Worm (Caenorhabditis elegans) whole organism, young adult: ENCODE results near the gene mrps-28.

ENCODE experiments used
- Y56A3A.18 ChIP-seq: fragments of 200-800 bp; sonication (Bioruptor generic); IDR thresholded peaks from 2 replicates; pipeline ENCODE4 v1.3.6; 2022; ENCODE audit warnings: missing genetic modification reagents, missing genetic modification characterization, missing compliant biosample characterization
- Y95B8A.8 ChIP-seq: fragments of 200-800 bp; sonication (Bioruptor generic); IDR thresholded peaks from 2 replicates; pipeline ENCODE4 v1.3.6; 2022; ENCODE audit warnings: missing genetic modification reagents, missing genetic modification characterization, missing compliant biosample characterization
- ZK185.1 ChIP-seq: sonication (generic microtip); optimal IDR thresholded peaks from 2 replicates; lab custom pipeline; 2016; ENCODE audit warnings: mild to moderate bottlenecking, missing genetic modification characterization, missing compliant biosample characterization; ENCODE audit not compliant: poor library complexity, severe bottlenecking
- ama-1 ChIP-seq, 3 experiments: fragments of 150-350 bp in 1 of 3; sonication (generic microtip) in 2 of 3; optimal IDR thresholded peaks; 2 replicates each; lab custom pipeline; 2014 to 2018; ENCODE audit warnings: missing biosample characterization in 2 of 3, missing genetic modification characterization in 2 of 3, missing genetic modification reagents in 2 of 3
- bed-2 ChIP-seq: fragments of 200-800 bp; sonication (Bioruptor generic); IDR thresholded peaks from 2 replicates; pipeline ENCODE4 v1.3.6; 2022; ENCODE audit warnings: missing genetic modification reagents, missing genetic modification characterization, missing compliant biosample characterization
- fkh-3 ChIP-seq: sonication (generic microtip); optimal IDR thresholded peaks from 2 replicates; lab custom pipeline; 2016; ENCODE audit warnings: mild to moderate bottlenecking, missing genetic modification characterization, missing compliant biosample characterization
- lir-1 ChIP-seq: fragments of 200-800 bp; sonication (Bioruptor generic); conservative IDR thresholded peaks from 2 replicates; pipeline ENCODE4 v1.3.6; 2022; ENCODE audit warnings: missing genetic modification reagents, missing genetic modification characterization, missing compliant biosample characterization
- mel-28 ChIP-seq: sonication (generic microtip); optimal IDR thresholded peaks from 2 replicates; lab custom pipeline; 2016; ENCODE audit warnings: borderline replicate concordance, mild to moderate bottlenecking, missing genetic modification characterization, missing compliant biosample characterization
- pha-4 ChIP-seq: fragments of 150-350 bp; sonication (generic microtip); optimal IDR thresholded peaks from 2 replicates; lab custom pipeline; 2014; ENCODE audit warnings: missing biosample characterization, missing genetic modification reagents, missing genetic modification characterization
- snpc-4 ChIP-seq, 5 experiments: fragments of 150-350 bp in 1 of 5; sonication (generic microtip) in 4 of 5; optimal IDR thresholded peaks; 2 replicates each; lab custom pipeline; 2014 to 2018; ENCODE audit warnings: missing genetic modification characterization in 5 of 5, missing biosample characterization in 3 of 5, antibody characterized with exemption in 2 of 5, mild to moderate bottlenecking in 2 of 5, missing compliant biosample characterization in 2 of 5, missing genotype in 2 of 5, moderate library complexity in 2 of 5, missing genetic modification reagents in 1 of 5
- unc-130 ChIP-seq: sonication (generic microtip); optimal IDR thresholded peaks from 2 replicates; lab custom pipeline; 2016; ENCODE audit warnings: missing genetic modification reagents, missing genetic modification characterization, missing compliant biosample characterization
- unc-62 ChIP-seq: fragments of 150-350 bp; optimal IDR thresholded peaks from 2 replicates; lab custom pipeline; 2014; ENCODE audit warnings: missing biosample characterization, missing genetic modification reagents, missing genetic modification characterization
- zfh-2 ChIP-seq: fragments of 200-800 bp; sonication (Bioruptor generic); conservative IDR thresholded peaks from 2 replicates; pipeline ENCODE4 v1.3.6; 2022; ENCODE audit warnings: missing genetic modification reagents, missing genetic modification characterization, missing compliant biosample characterization

DNA sequence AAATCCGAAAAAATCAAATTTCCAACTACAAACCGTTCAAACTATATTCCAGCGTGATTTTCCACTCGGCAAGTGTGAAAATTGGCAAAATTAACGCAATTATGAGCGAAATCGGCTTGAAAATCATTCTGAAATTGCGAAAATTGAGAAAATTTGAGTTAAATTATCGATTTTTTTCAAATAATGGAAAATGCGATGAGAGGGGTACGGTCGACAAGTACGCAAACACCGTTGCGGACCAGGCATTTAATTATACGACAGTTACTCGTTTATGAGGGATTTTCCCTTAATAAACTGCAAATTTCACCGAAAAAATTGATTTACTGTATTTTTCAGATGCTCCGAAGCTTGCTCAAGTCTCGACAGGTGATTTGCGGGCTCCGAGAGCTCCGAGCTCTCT lies at the start of gene mrps-28, which contains the start of gene Y43F8C.7:
- TF ChIP-seq bed-2 (GFP tag; lab: Robert Waterston, UW) (no peak), Y56A3A.18 (GFP tag; lab: Robert Waterston, UW) (no peak), zfh-2 (GFP tag; lab: Robert Waterston, UW) (no peak), unc-62 (GFP tag; lab: Kevin White, UChicago) (no peak), snpc-4 (GFP tag; optimal IDR thresholded peaks at IDR 0.05; lab: Kevin White, UChicago) (no peak), snpc-4 (tag; optimal IDR thresholded peaks at IDR 0.05; lab: Kevin White, UChicago) (peak in 1 of 4 experiments; percentile 31), ZK185.1 (tag; lab: Kevin White, UChicago) (no peak), Y95B8A.8 (GFP tag; lab: Robert Waterston, UW) (no peak), mel-28 (no peak), unc-130 (no peak), pha-4 (tag; lab: Kevin White, UChicago) (no peak), fkh-3 (tag; lab: Kevin White, UChicago) (no peak), ama-1 (optimal IDR thresholded peaks at IDR 0.05; lab: Kevin White, UChicago) (no peak), ama-1 (GFP tag; optimal IDR thresholded peaks at IDR 0.05; lab: Kevin White, UChicago) (no peak), lir-1 (GFP tag; lab: Robert Waterston, UW) (no peak)
